Worm (Caenorhabditis elegans): ENCODE results near the gene T22E5.6.

Gene T22E5.6

ce11 chrX:6405905-6406304, 10.3 kb downstream of the T22E5.6 start:
- TF ChIP-seq nhr-71 (tag; optimal IDR thresholded peaks at IDR 0.05), result no peak
- TF ChIP-seq dsc-1 (tag; optimal IDR thresholded peaks at IDR 0.05), result no peak
- no peak for TF ChIP-seq fos-1 (tag; optimal IDR thresholded peaks at IDR 0.05)
- TF ChIP-seq elt-2 (tag; optimal IDR thresholded peaks at IDR 0.05), result no peak
- TF ChIP-seq efl-3 (GFP tag; optimal IDR thresholded peaks at IDR 0.05), result no peak
- TF ChIP-seq ceh-63 (GFP tag; optimal IDR thresholded peaks at IDR 0.05), result no peak
- TF ChIP-seq nhr-47 (tag; optimal IDR thresholded peaks at IDR 0.05), result no peak
- no peak for TF ChIP-seq snpc-4 (tag; optimal IDR thresholded peaks at IDR 0.05)

DNA sequence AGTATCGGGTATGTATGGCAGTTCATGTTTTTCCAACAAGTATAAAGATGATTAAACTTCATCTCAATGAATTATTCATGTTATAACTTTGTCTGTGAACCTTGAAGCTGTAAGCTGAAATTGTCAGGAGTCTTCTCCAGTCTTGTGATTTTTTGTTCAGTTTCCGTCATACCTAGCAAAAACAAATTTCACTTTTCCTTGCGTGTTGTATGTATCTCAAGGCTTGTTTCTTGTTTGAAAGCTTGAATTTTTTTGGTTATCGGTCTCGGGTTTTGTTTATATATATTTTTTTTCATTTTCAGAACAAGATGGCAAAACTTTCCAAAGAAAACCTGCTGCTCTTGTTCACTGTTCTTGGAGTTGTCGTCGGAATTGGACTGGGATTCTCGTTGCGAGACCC, 13.1 kb downstream of the T22E5.6 start, which contains the start of gene glt-4:
Gene glt-4, plus strand, starts transcription at position 301 of the 400 bp plus-strand sequence.
- TF ChIP-seq pax-3 (tag; optimal IDR thresholded peaks at IDR 0.05), result no peak
- no peak for TF ChIP-seq nhr-12 (tag; optimal IDR thresholded peaks at IDR 0.05)
- no peak for TF ChIP-seq lin-15B (tag; optimal IDR thresholded peaks at IDR 0.05)
- no peak for TF ChIP-seq elt-3 (tag; optimal IDR thresholded peaks at IDR 0.05)
- no peak for TF ChIP-seq rnt-1 (tag; optimal IDR thresholded peaks at IDR 0.05)
- no peak for TF ChIP-seq unc-86 (tag; optimal IDR thresholded peaks at IDR 0.05)
- TF ChIP-seq snu-23 (GFP tag; optimal IDR thresholded peaks at IDR 0.05), result no peak
- TF ChIP-seq nhr-77 (tag; optimal IDR thresholded peaks at IDR 0.05), result no peak
- no peak for TF ChIP-seq ces-1 (GFP tag; optimal IDR thresholded peaks at IDR 0.05)
- no peak for TF ChIP-seq dsc-1 (tag; optimal IDR thresholded peaks at IDR 0.05)
- no peak for TF ChIP-seq fkh-10 (GFP tag; optimal IDR thresholded peaks at IDR 0.05)

- peak; percentile 49 for TF ChIP-seq lin-14 (GFP tag; optimal IDR thresholded peaks at IDR 0.05)
- no peak for TF ChIP-seq nhr-85 (tag)
- no peak for TF ChIP-seq nhr-28 (tag; optimal IDR thresholded peaks at IDR 0.05)
- TF ChIP-seq rnt-1 (tag; optimal IDR thresholded peaks at IDR 0.05), result peak; percentile 57
- no peak for TF ChIP-seq hpl-2 (GFP tag; optimal IDR thresholded peaks at IDR 0.05)
- no peak for TF ChIP-seq Y116A8C.19 (tag; optimal IDR thresholded peaks at IDR 0.05; ENCODE audit: borderline replicate concordance)
- TF ChIP-seq nhr-11 (tag; optimal IDR thresholded peaks at IDR 0.05), result no peak
- TF ChIP-seq nhr-20 (tag; optimal IDR thresholded peaks at IDR 0.05), result no peak
- TF ChIP-seq sptf-1 (tag; optimal IDR thresholded peaks at IDR 0.05), result no peak
- no peak for TF ChIP-seq elt-2 (tag; optimal IDR thresholded peaks at IDR 0.05)
- no peak for TF ChIP-seq jun-1 (tag; optimal IDR thresholded peaks at IDR 0.05)
- TF ChIP-seq mab-9 (GFP tag; IDR thresholded peaks at IDR 0.05), result no peak
- TF ChIP-seq skn-1 (tag; optimal IDR thresholded peaks at IDR 0.05), result no peak
- TF ChIP-seq nhr-19 (GFP tag; conservative IDR thresholded peaks at IDR 0.05), result no peak
- TF ChIP-seq unc-98 (GFP tag; IDR thresholded peaks at IDR 0.05), result no peak
- TF ChIP-seq ceh-82 (tag; optimal IDR thresholded peaks at IDR 0.05), result no peak
- no peak for TF ChIP-seq xbp-1 (tag; optimal IDR thresholded peaks at IDR 0.05)
- TF ChIP-seq zag-1 (tag; optimal IDR thresholded peaks at IDR 0.05), result no peak
- TF ChIP-seq fkh-4 (tag; optimal IDR thresholded peaks at IDR 0.05; ENCODE audit: borderline replicate concordance), result no peak
- TF ChIP-seq nhr-76 (tag; optimal IDR thresholded peaks at IDR 0.05), result no peak
- no peak for TF ChIP-seq ceh-88 (GFP tag; IDR thresholded peaks at IDR 0.05)
- TF ChIP-seq ceh-8 (GFP tag; optimal IDR thresholded peaks at IDR 0.05), result no peak
- no peak for TF ChIP-seq tbx-2 (tag; optimal IDR thresholded peaks at IDR 0.05)
- TF ChIP-seq pax-3 (tag; optimal IDR thresholded peaks at IDR 0.05), result no peak
- peak; percentile 17 for TF ChIP-seq nhr-71 (tag; optimal IDR thresholded peaks at IDR 0.05)
- TF ChIP-seq snpc-4 (tag; optimal IDR thresholded peaks at IDR 0.05), result no peak
- no peak for TF ChIP-seq C34B4.2 (tag; optimal IDR thresholded peaks at IDR 0.05)
Measured at ce11 chrX:6399450-6399849, 16.8 kb downstream of the T22E5.6 start.
